Fruit fly (Drosophila melanogaster) whole organism, embryonic: ENCODE results near the gene CG9920.

ENCODE experiments used
- Adf1 ChIP-seq: fragments of 200-800 bp; sonication (Bioruptor generic); IDR thresholded peaks from 2 replicates; pipeline ENCODE4 v1.3.6; 2022; ENCODE audit warnings: missing biosample characterization, missing genetic modification characterization
- BtbVII ChIP-seq: fragments of 200-800 bp; sonication (Bioruptor generic); optimal IDR thresholded peaks from 3 replicates; lab custom pipeline; 2017; ENCODE audit warnings: missing biosample characterization, mild to moderate bottlenecking, missing genetic modification characterization
- CG10431 ChIP-seq: fragments of 200-800 bp; sonication (Bioruptor generic); optimal IDR thresholded peaks from 3 replicates; lab custom pipeline; 2018; ENCODE audit warnings: missing biosample characterization, mild to moderate bottlenecking, missing genetic modification characterization
- CG11696 ChIP-seq: fragments of 200-800 bp; sonication (Bioruptor generic); IDR thresholded peaks from 2 replicates; pipeline ENCODE4 v1.3.6; 2022; ENCODE audit warnings: missing biosample characterization, missing genetic modification characterization
- CG13296 ChIP-seq: fragments of 200-800 bp; sonication (Bioruptor generic); optimal IDR thresholded peaks from 3 replicates; lab custom pipeline; 2018; ENCODE audit warnings: missing biosample characterization, mild to moderate bottlenecking, missing genetic modification characterization
- CG14050 ChIP-seq: fragments of 200-800 bp; sonication (Bioruptor generic); IDR thresholded peaks from 3 replicates; pipeline ENCODE4 v1.3.6; 2022; ENCODE audit warnings: missing biosample characterization, missing genetic modification characterization
- CG15011 ChIP-seq: fragments of 200-800 bp; sonication (Bioruptor generic); optimal IDR thresholded peaks from 3 replicates; lab custom pipeline; 2018; ENCODE audit warnings: missing biosample characterization, mild to moderate bottlenecking, missing genetic modification characterization
- CG15514 ChIP-seq: fragments of 200-800 bp; sonication (Bioruptor generic); optimal IDR thresholded peaks from 3 replicates; lab custom pipeline; 2017; ENCODE audit warnings: missing biosample characterization, missing genetic modification characterization, mild to moderate bottlenecking, moderate library complexity, missing genetic modification reagents
- CG17612 ChIP-seq: fragments of 200-800 bp; sonication (Bioruptor generic); IDR thresholded peaks from 2 replicates; pipeline ENCODE4 v1.3.6; 2022; ENCODE audit warnings: missing biosample characterization, missing genetic modification characterization
- CG18476 ChIP-seq: fragments of 200-800 bp; sonication (Bioruptor generic); optimal IDR thresholded peaks from 2 replicates; lab custom pipeline; 2016; ENCODE audit warnings: missing biosample characterization, mild to moderate bottlenecking, missing genetic modification characterization
- CG2129 ChIP-seq: fragments of 200-800 bp; sonication (Bioruptor generic); IDR thresholded peaks from 2 replicates; pipeline ENCODE4 v1.3.6; 2022; ENCODE audit warnings: missing biosample characterization, missing genetic modification characterization; ENCODE audit not compliant: partially characterized antibody
- CG2712 ChIP-seq: fragments of 200-800 bp; optimal IDR thresholded peaks from 3 replicates; lab custom pipeline; 2019; ENCODE audit warnings: missing biosample characterization, mild to moderate bottlenecking, missing genetic modification characterization, moderate library complexity
- CG31224 ChIP-seq: fragments of 200-800 bp; sonication (Bioruptor generic); IDR thresholded peaks from 2 replicates; pipeline ENCODE4 v1.3.6; 2022; ENCODE audit warnings: missing biosample characterization, missing genetic modification characterization
- CG31365 ChIP-seq: fragments of 200-800 bp; sonication (Bioruptor generic); optimal IDR thresholded peaks from 2 replicates; lab custom pipeline; 2018; ENCODE audit warnings: missing biosample characterization, mild to moderate bottlenecking, missing genetic modification characterization
- CG34224 ChIP-seq: fragments of 200-800 bp; sonication (Bioruptor generic); IDR thresholded peaks from 3 replicates; pipeline ENCODE4 v1.3.6; 2022; ENCODE audit warnings: missing biosample characterization, missing genetic modification characterization; ENCODE audit not compliant: partially characterized antibody
- CG43689 ChIP-seq: fragments of 200-800 bp; sonication (Bioruptor generic); IDR thresholded peaks from 2 replicates; pipeline ENCODE4 v1.3.6; 2022; ENCODE audit warnings: missing biosample characterization, missing genetic modification characterization
- CG4707 ChIP-seq: fragments of 200-800 bp; sonication (Bioruptor generic); optimal IDR thresholded peaks from 2 replicates; lab custom pipeline; 2018; ENCODE audit warnings: missing biosample characterization, mild to moderate bottlenecking, missing genetic modification characterization, moderate library complexity
- CG5953 ChIP-seq: fragments of 200-800 bp; sonication (Bioruptor generic); IDR thresholded peaks from 2 replicates; pipeline ENCODE4 v1.3.6; 2022; ENCODE audit warnings: missing biosample characterization, missing genetic modification characterization
- CG6272 ChIP-seq: fragments of 200-800 bp; sonication (Bioruptor generic); IDR thresholded peaks from 2 replicates; pipeline ENCODE4 v1.3.6; 2022; ENCODE audit warnings: missing biosample characterization, missing genetic modification characterization
- CG8359 ChIP-seq: fragments of 200-800 bp; sonication (Bioruptor generic); optimal IDR thresholded peaks from 2 replicates; lab custom pipeline; 2017; ENCODE audit warnings: missing biosample characterization, mild to moderate bottlenecking, missing genetic modification characterization, borderline replicate concordance
- CrebB ChIP-seq: fragments of 200-800 bp; sonication (Bioruptor generic); optimal IDR thresholded peaks from 3 replicates; lab custom pipeline; 2018; ENCODE audit warnings: missing biosample characterization, mild to moderate bottlenecking, missing genetic modification characterization
- Dip2 ChIP-seq: fragments of 200-800 bp; sonication (Bioruptor generic); IDR thresholded peaks from 2 replicates; pipeline ENCODE4 v1.3.6; 2022; ENCODE audit warnings: missing biosample characterization, missing genetic modification characterization
- HHEX ChIP-seq: fragments of 200-800 bp; sonication (Bioruptor generic); optimal IDR thresholded peaks from 3 replicates; lab custom pipeline; 2017; ENCODE audit warnings: missing biosample characterization, mild to moderate bottlenecking, missing genetic modification characterization, missing genetic modification reagents
- Max ChIP-seq: fragments of 200-800 bp; sonication (Bioruptor generic); optimal IDR thresholded peaks from 2 replicates; lab custom pipeline; 2016; ENCODE audit warnings: missing biosample characterization, mild to moderate bottlenecking, missing genetic modification characterization
- Nf-YB ChIP-seq: fragments of 200-800 bp; sonication (Bioruptor generic); optimal IDR thresholded peaks from 3 replicates; lab custom pipeline; 2019; ENCODE audit warnings: missing biosample characterization, mild to moderate bottlenecking, missing genetic modification characterization, moderate library complexity
- ap ChIP-seq: fragments of 200-800 bp; sonication (Bioruptor generic); IDR thresholded peaks from 2 replicates; pipeline ENCODE4 v1.3.6; 2022; ENCODE audit warnings: missing biosample characterization, missing genetic modification characterization
- cad ChIP-seq: fragments of >200 bp; optimal IDR thresholded peaks from 2 replicates; lab custom pipeline; 2017; ENCODE audit warnings: missing biosample characterization, missing genetic modification characterization
- caup ChIP-seq: fragments of 200-800 bp; sonication (Bioruptor generic); optimal IDR thresholded peaks from 3 replicates; lab custom pipeline; 2017; ENCODE audit warnings: missing biosample characterization, mild to moderate bottlenecking, missing genetic modification characterization, moderate library complexity; ENCODE audit not compliant: severe bottlenecking
- cg ChIP-seq: fragments of 200-800 bp; sonication (Bioruptor generic); optimal IDR thresholded peaks from 3 replicates; lab custom pipeline; 2019; ENCODE audit warnings: missing biosample characterization, mild to moderate bottlenecking, missing genetic modification characterization, moderate library complexity
- dan ChIP-seq: fragments of 200-800 bp; sonication (Bioruptor generic); IDR thresholded peaks from 2 replicates; pipeline ENCODE4 v1.3.6; 2022; ENCODE audit warnings: missing biosample characterization, missing genetic modification characterization
- dm ChIP-seq: fragments of 200-800 bp; sonication (Bioruptor generic); optimal IDR thresholded peaks from 3 replicates; lab custom pipeline; 2016; ENCODE audit warnings: missing biosample characterization, missing genetic modification characterization
- dysf ChIP-seq: fragments of 200-800 bp; sonication (Bioruptor generic); IDR thresholded peaks from 3 replicates; pipeline ENCODE4 v1.3.6; 2022; ENCODE audit warnings: missing biosample characterization, missing genetic modification characterization
- fd96Cb ChIP-seq: fragments of 200-800 bp; sonication (Bioruptor generic); optimal IDR thresholded peaks from 2 replicates; lab custom pipeline; 2018; ENCODE audit warnings: missing biosample characterization, mild to moderate bottlenecking, missing genetic modification characterization, moderate library complexity
- fu2 ChIP-seq: fragments of 200-800 bp; sonication (Bioruptor generic); optimal IDR thresholded peaks from 2 replicates; lab custom pipeline; 2016; ENCODE audit warnings: missing biosample characterization, missing genetic modification characterization
- gce ChIP-seq: fragments of 200-800 bp; sonication (Bioruptor generic); IDR thresholded peaks from 3 replicates; pipeline ENCODE4 v1.3.6; 2022; ENCODE audit warnings: missing biosample characterization, missing genetic modification characterization
- gcm2 ChIP-seq: fragments of 200-800 bp; sonication (Bioruptor generic); optimal IDR thresholded peaks from 2 replicates; lab custom pipeline; 2016; ENCODE audit warnings: missing biosample characterization, missing genetic modification characterization
- hth ChIP-seq: fragments of >200 bp; optimal IDR thresholded peaks from 2 replicates; lab custom pipeline; 2017; ENCODE audit warnings: inconsistent platforms
- inv ChIP-seq: fragments of 200-800 bp; sonication (Bioruptor generic); IDR thresholded peaks from 2 replicates; pipeline ENCODE4 v1.3.6; 2022; ENCODE audit warnings: missing biosample characterization, missing genetic modification characterization; ENCODE audit not compliant: partially characterized antibody
- jumu ChIP-seq: fragments of 200-800 bp; sonication (Bioruptor generic); optimal IDR thresholded peaks from 3 replicates; lab custom pipeline; 2016; ENCODE audit warnings: missing biosample characterization, missing genetic modification characterization
- kay ChIP-seq: fragments of 200-800 bp; sonication (Bioruptor generic); optimal IDR thresholded peaks from 2 replicates; lab custom pipeline; 2016; ENCODE audit warnings: missing biosample characterization, missing genetic modification characterization
- klu ChIP-seq: fragments of 200-800 bp; sonication (Bioruptor generic); IDR thresholded peaks from 2 replicates; pipeline ENCODE4 v1.3.6; 2022; ENCODE audit warnings: missing biosample characterization, missing genetic modification characterization
- knrl ChIP-seq: fragments of 200-800 bp; sonication (Bioruptor generic); IDR thresholded peaks from 3 replicates; pipeline ENCODE4 v1.3.6; 2022; ENCODE audit warnings: missing biosample characterization, missing genetic modification characterization; ENCODE audit not compliant: partially characterized antibody
- nerfin-1 ChIP-seq: fragments of 200-800 bp; sonication (Bioruptor generic); optimal IDR thresholded peaks from 3 replicates; lab custom pipeline; 2019; ENCODE audit warnings: missing biosample characterization, mild to moderate bottlenecking, missing genetic modification characterization, moderate library complexity
- odd ChIP-seq: fragments of 200-800 bp; sonication (Bioruptor generic); optimal IDR thresholded peaks from 2 replicates; lab custom pipeline; 2017; ENCODE audit warnings: missing biosample characterization, mild to moderate bottlenecking, missing genetic modification characterization
- repo ChIP-seq: fragments of 200-800 bp; sonication (Bioruptor generic); optimal IDR thresholded peaks from 2 replicates; lab custom pipeline; 2016; ENCODE audit warnings: missing biosample characterization, missing genetic modification characterization
- sqz ChIP-seq: fragments of 200-800 bp; sonication (Bioruptor generic); optimal IDR thresholded peaks from 3 replicates; lab custom pipeline; 2018; ENCODE audit warnings: missing biosample characterization, mild to moderate bottlenecking, missing genetic modification characterization
- stwl ChIP-seq: fragments of 200-800 bp; sonication (Bioruptor generic); optimal IDR thresholded peaks from 3 replicates; lab custom pipeline; 2018; ENCODE audit warnings: missing biosample characterization, mild to moderate bottlenecking, missing genetic modification characterization, moderate library complexity
- usp ChIP-seq: fragments of >200 bp; optimal IDR thresholded peaks from 2 replicates; lab custom pipeline; 2017; ENCODE audit warnings: missing biosample characterization, missing genetic modification characterization
- wor ChIP-seq: fragments of 200-800 bp; sonication (Bioruptor generic); IDR thresholded peaks from 2 replicates; pipeline ENCODE4 v1.3.6; 2022; ENCODE audit warnings: missing biosample characterization, missing genetic modification characterization
- zfh1 ChIP-seq: fragments of 200-800 bp; sonication (Bioruptor generic); IDR thresholded peaks from 3 replicates; pipeline ENCODE4 v1.3.6; 2022; ENCODE audit warnings: missing biosample characterization, missing genetic modification characterization

The CG9920 gene

dm6 chr3R:14088887-14089567 lies 8.9 kb downstream of the CG9920 start, which contains the start of gene Npc2b (continued):
- TF ChIP-seq CG6272: 0 out of 2 replicates have a peak, but pooled peaks have one; percentile 30
- TF ChIP-seq dan (GFP tag; lab: Robert Waterston, UW): no peak
- peak; percentile 69 for TF ChIP-seq Max (GFP tag; lab: Kevin White, UChicago)
- no peak for TF ChIP-seq gcm2 (GFP tag; lab: Kevin White, UChicago)
- no peak for TF ChIP-seq gce (GFP tag; lab: Robert Waterston, UW)
- no peak for TF ChIP-seq sqz (GFP tag; lab: Kevin White, UChicago)
- no peak for TF ChIP-seq nerfin-1
- TF ChIP-seq CG2129: no peak
- no peak for TF ChIP-seq jumu (GFP tag; lab: Kevin White, UChicago)
- no peak for TF ChIP-seq CG10431 (GFP tag; lab: Kevin White, UChicago)
- no peak for TF ChIP-seq CG18476 (GFP tag; lab: Kevin White, UChicago)
- TF ChIP-seq CG15011 (GFP tag; lab: Kevin White, UChicago): no peak
- TF ChIP-seq fu2 (GFP tag; lab: Kevin White, UChicago): peak; percentile 53
- no peak for TF ChIP-seq CG34224
- TF ChIP-seq CG31365 (tag; lab: Kevin White, UChicago): no peak
- no peak for TF ChIP-seq CG43689 (GFP tag; lab: Robert Waterston, UW)
- no peak for TF ChIP-seq CG17612 (GFP tag; lab: Robert Waterston, UW)
- TF ChIP-seq stwl (tag; lab: Kevin White, UChicago): peak; percentile 85
- TF ChIP-seq CG5953 (GFP tag; lab: Robert Waterston, UW): no peak
- TF ChIP-seq CG2712: peak; percentile 28
- TF ChIP-seq dysf (GFP tag; lab: Robert Waterston, UW): peak; percentile 56
- 0 out of 2 replicates have a peak, but pooled peaks have one; percentile 14 for TF ChIP-seq klu
- TF ChIP-seq CG14050 (GFP tag; lab: Robert Waterston, UW): no peak
- TF ChIP-seq ap (GFP tag; lab: Robert Waterston, UW): no peak
- no peak for TF ChIP-seq odd (GFP tag; lab: Kevin White, UChicago)
- peak; percentile 17 for TF ChIP-seq fd96Cb (tag; lab: Kevin White, UChicago)
- TF ChIP-seq kay: peak; percentile 5
- no peak; the same call in 2 of the 3 replicates for TF ChIP-seq zfh1 (GFP tag; lab: Robert Waterston, UW)
- TF ChIP-seq cg: no peak
- TF ChIP-seq BtbVII (GFP tag; lab: Kevin White, UChicago): peak; percentile 32
- TF ChIP-seq hth (lab: Kevin White, UChicago): no peak
- TF ChIP-seq repo (GFP tag; lab: Kevin White, UChicago): no peak
- peak; percentile 15 for TF ChIP-seq Nf-YB (GFP tag; lab: Kevin White, UChicago)
- TF ChIP-seq HHEX (GFP tag; lab: Kevin White, UChicago): peak; percentile 17
- TF ChIP-seq CG11696: no peak
- no peak for TF ChIP-seq Dip2 (GFP tag; lab: Robert Waterston, UW)
- TF ChIP-seq usp (GFP tag; lab: Kevin White, UChicago): no peak
- peak; percentile 44 for TF ChIP-seq inv (GFP tag; lab: Robert Waterston, UW)
- TF ChIP-seq caup (GFP tag; lab: Kevin White, UChicago): peak; percentile 44
- TF ChIP-seq CG13296 (GFP tag; lab: Kevin White, UChicago): no peak
- TF ChIP-seq CG15514: peak; percentile 95
- no peak for TF ChIP-seq CG4707 (GFP tag; lab: Kevin White, UChicago)
- TF ChIP-seq cad: no peak
- TF ChIP-seq Adf1 (GFP tag; lab: Robert Waterston, UW): peak; percentile 7; the same call in 1 of the 2 replicates
- peak; percentile 69; the same call in 2 of the 3 replicates for TF ChIP-seq knrl (GFP tag; lab: Robert Waterston, UW)
- no peak for TF ChIP-seq CG31224
- TF ChIP-seq wor: no peak
- no peak for TF ChIP-seq CrebB (tag; lab: Kevin White, UChicago)
- no peak for TF ChIP-seq dm
- peak; percentile 36 for TF ChIP-seq CG8359
